Fruit fly (Drosophila melanogaster): ENCODE data around the gene Gal.
A peak's percentile ranks its signal among the peaks of the same experiment; 100 is the strongest.

The Gal gene

dm6 chr2L:5979055-5979399, 27.6 kb downstream of the Gal start:
- TF ChIP-seq dmrt93B (GFP tag; optimal IDR thresholded peaks at IDR 0.05) (peak; percentile 4), Dif (GFP tag; optimal IDR thresholded peaks at IDR 0.05; ENCODE audit: partially characterized antibody) (peak; percentile 4), Dfd (GFP tag; optimal IDR thresholded peaks at IDR 0.05) (no peak), GATAd (GFP tag; optimal IDR thresholded peaks at IDR 0.05) (no peak)

DNA sequence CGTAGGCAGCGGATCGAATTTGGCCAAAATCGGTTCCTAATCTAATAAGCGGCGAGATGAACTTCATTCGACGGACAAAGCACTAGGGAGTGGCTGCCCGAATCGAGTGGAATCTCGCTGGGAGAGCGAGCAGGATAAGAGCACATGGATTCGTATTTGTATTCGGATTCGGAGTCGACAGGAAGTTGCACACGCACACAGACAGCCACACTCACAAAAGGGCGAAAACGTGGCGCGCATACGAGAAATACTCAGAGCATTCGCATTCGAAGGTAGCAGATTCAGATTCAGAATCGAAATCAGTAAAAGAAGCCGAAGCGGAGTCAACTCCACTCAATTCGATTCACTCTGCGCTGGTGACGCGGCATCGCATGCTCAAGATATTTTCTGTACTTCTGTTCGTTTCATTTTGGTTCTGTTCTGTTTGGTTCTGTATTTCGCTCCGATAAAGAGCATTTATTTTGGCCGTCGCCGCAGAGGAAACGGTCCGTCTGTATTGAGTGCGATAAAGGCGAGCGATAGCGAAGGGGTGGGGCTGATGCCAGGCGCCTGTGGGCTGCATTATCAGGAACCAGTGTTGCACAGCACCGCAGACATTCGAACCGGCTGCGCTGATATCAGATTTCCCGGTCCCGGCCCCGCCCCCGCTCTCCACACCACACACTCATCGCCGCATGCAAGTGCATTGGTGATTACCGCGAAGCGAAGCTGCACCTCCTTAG, 28.1 kb downstream of the Gal start:
- TF ChIP-seq br (GFP tag; optimal IDR thresholded peaks at IDR 0.05) (peak; percentile 50), dmrt93B (GFP tag; optimal IDR thresholded peaks at IDR 0.05) (no peak), lola (GFP tag; optimal IDR thresholded peaks at IDR 0.05) (no peak), dl (GFP tag; optimal IDR thresholded peaks at IDR 0.05; ENCODE audit: insufficient read depth in 1 of 2, partially characterized antibody in 2 of 2) (no peak), GATAd (GFP tag; optimal IDR thresholded peaks at IDR 0.05) (no peak), HLH106 (tag; optimal IDR thresholded peaks at IDR 0.05) (peak; percentile 21), usp (GFP tag; optimal IDR thresholded peaks at IDR 0.05) (no peak), brk (GFP tag; optimal IDR thresholded peaks at IDR 0.05) (peak; percentile 70), h (GFP tag; optimal IDR thresholded peaks at IDR 0.05) (peak; percentile 79), sv (GFP tag; optimal IDR thresholded peaks at IDR 0.05) (no peak), N (GFP tag; optimal IDR thresholded peaks at IDR 0.05) (no peak), sage (GFP tag; optimal IDR thresholded peaks at IDR 0.05) (no peak), Sp1 (GFP tag; optimal IDR thresholded peaks at IDR 0.05) (peak; percentile 7), Hr83 (GFP tag; optimal IDR thresholded peaks at IDR 0.05; ENCODE audit: poor library complexity, severe bottlenecking) (peak; percentile 70), OdsH (GFP tag; optimal IDR thresholded peaks at IDR 0.05) (peak; percentile 34), Hnf4 (GFP tag; optimal IDR thresholded peaks at IDR 0.05) (peak; percentile 53), psq (GFP tag; optimal IDR thresholded peaks at IDR 0.05) (peak; percentile 23), Mio (GFP tag; optimal IDR thresholded peaks at IDR 0.05) (peak; percentile 37), CG32264 (GFP tag; optimal IDR thresholded peaks at IDR 0.05) (no peak), ey (GFP tag; optimal IDR thresholded peaks at IDR 0.05) (no peak), Jra (GFP tag; optimal IDR thresholded peaks at IDR 0.05) (peak; percentile 67), Myc (optimal IDR thresholded peaks at IDR 0.05) (no peak), rgr (GFP tag; optimal IDR thresholded peaks at IDR 0.05) (peak; percentile 38), dsf (GFP tag; optimal IDR thresholded peaks at IDR 0.05; ENCODE audit: borderline replicate concordance) (no peak), foxo (GFP tag; optimal IDR thresholded peaks at IDR 0.05) (peak; percentile 18 to 24), Rel (GFP tag; optimal IDR thresholded peaks at IDR 0.05) (peak; percentile 78), Rel (tag; optimal IDR thresholded peaks at IDR 0.05) (peak; percentile 72), woc (GFP tag; optimal IDR thresholded peaks at IDR 0.05) (peak; percentile 37), CrebA (GFP tag; optimal IDR thresholded peaks at IDR 0.05; ENCODE audit: borderline replicate concordance) (peak; percentile 94), Hr78 (GFP tag; optimal IDR thresholded peaks at IDR 0.05) (peak; percentile 3), fru (GFP tag; optimal IDR thresholded peaks at IDR 0.05) (no peak)

DNA sequence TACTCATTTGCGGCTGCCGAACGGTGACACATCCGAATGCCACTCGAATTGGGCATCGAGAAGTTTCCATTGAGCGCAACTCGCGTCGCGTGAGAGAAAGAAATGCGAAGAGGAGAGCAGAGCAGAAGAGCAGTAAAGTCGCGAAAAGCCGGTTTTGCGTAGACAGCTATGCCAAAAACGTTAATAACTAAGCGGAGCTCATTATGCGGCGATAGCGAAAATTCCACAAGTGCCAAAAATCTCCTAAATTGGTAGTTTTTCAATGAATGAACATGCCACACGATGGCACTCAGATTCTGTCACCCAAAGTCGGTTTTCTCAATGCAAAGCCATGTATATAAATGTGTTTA, 28.9 kb downstream of the Gal start:
- no peak for TF ChIP-seq sage (GFP tag; optimal IDR thresholded peaks at IDR 0.05)
- peak; percentile 33 for TF ChIP-seq Jra (GFP tag; optimal IDR thresholded peaks at IDR 0.05)
- TF ChIP-seq woc (GFP tag; optimal IDR thresholded peaks at IDR 0.05): no peak
- no peak for TF ChIP-seq lola (GFP tag; optimal IDR thresholded peaks at IDR 0.05)
- TF ChIP-seq ey (GFP tag; optimal IDR thresholded peaks at IDR 0.05): no peak
- TF ChIP-seq dsf (GFP tag; optimal IDR thresholded peaks at IDR 0.05; ENCODE audit: borderline replicate concordance): no peak
- no peak for TF ChIP-seq Dfd (GFP tag; optimal IDR thresholded peaks at IDR 0.05)

DNA sequence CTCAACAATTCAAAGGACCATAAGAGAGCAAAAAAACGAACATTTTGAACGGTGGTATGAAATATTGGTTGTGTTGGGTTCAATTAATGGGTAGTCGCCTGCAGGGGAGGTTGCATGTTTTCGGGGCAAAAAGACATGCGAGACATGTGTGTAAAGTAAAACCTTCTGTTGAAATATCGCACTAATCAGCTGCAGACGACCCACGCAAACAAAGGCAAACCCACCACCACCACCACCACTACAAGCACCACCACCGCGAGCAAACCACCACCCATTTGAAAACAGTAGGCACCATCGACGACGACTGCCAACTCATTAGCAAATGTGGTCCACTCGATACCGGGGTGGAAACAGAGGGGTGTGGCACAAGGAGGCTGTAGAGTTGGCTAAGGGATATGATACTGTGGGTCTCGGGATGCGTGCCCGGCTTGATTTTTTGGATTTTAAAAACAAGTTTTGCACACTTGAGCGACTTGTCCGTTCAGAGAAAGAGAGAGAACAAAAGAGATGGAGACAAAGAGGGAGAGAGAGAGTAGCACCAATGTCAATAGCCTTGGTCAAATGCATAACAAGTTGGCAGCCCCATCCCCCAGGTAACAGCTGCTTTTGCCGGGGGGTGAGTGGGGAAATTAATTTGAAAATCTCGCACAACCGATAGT, 29.4 kb downstream of the Gal start:
- peak; percentile 39 for TF ChIP-seq rgr (GFP tag; optimal IDR thresholded peaks at IDR 0.05)
- TF ChIP-seq Dif (GFP tag; optimal IDR thresholded peaks at IDR 0.05; ENCODE audit: partially characterized antibody): peak; percentile 54
- TF ChIP-seq dl (GFP tag; optimal IDR thresholded peaks at IDR 0.05; ENCODE audit: insufficient read depth in 1 of 2, partially characterized antibody in 2 of 2): peak; percentile 17 to 27
- TF ChIP-seq fru (GFP tag; optimal IDR thresholded peaks at IDR 0.05): peak; percentile 50
- no peak for TF ChIP-seq Mio (GFP tag; optimal IDR thresholded peaks at IDR 0.05)
- TF ChIP-seq psq (GFP tag; optimal IDR thresholded peaks at IDR 0.05): peak; percentile 61
- no peak for TF ChIP-seq Rel (GFP tag; optimal IDR thresholded peaks at IDR 0.05)
- peak; percentile 35 for TF ChIP-seq Rel (tag; optimal IDR thresholded peaks at IDR 0.05)
- peak in 1 of 2 experiments; percentile 37 for TF ChIP-seq foxo (GFP tag; optimal IDR thresholded peaks at IDR 0.05)
- TF ChIP-seq jim (GFP tag; optimal IDR thresholded peaks at IDR 0.05): no peak
- TF ChIP-seq CG9705 (GFP tag; optimal IDR thresholded peaks at IDR 0.05): peak; percentile 27
- TF ChIP-seq h (GFP tag; optimal IDR thresholded peaks at IDR 0.05): peak; percentile 61
- no peak for TF ChIP-seq Hr83 (GFP tag; optimal IDR thresholded peaks at IDR 0.05; ENCODE audit: poor library complexity, severe bottlenecking)
- peak; percentile 3 for TF ChIP-seq br (GFP tag; optimal IDR thresholded peaks at IDR 0.05)
- TF ChIP-seq HLH106 (tag; optimal IDR thresholded peaks at IDR 0.05): peak; percentile 36
- peak; percentile 60 for TF ChIP-seq Sp1 (GFP tag; optimal IDR thresholded peaks at IDR 0.05)
- no peak for TF ChIP-seq sv (GFP tag; optimal IDR thresholded peaks at IDR 0.05)
- no peak for TF ChIP-seq woc (GFP tag; optimal IDR thresholded peaks at IDR 0.05)
